Fruit fly (Drosophila melanogaster) whole organism, larva: ENCODE measurements around the gene CG10019.

Experiments
- noc ChIP-seq: fragments of 200-800 bp; sonication (Bioruptor generic); optimal IDR thresholded peaks from 3 replicates; lab custom pipeline; 2019; ENCODE audit warnings: missing biosample characterization, mild to moderate bottlenecking, missing genetic modification characterization, moderate library complexity

Gene CG10019

DNA sequence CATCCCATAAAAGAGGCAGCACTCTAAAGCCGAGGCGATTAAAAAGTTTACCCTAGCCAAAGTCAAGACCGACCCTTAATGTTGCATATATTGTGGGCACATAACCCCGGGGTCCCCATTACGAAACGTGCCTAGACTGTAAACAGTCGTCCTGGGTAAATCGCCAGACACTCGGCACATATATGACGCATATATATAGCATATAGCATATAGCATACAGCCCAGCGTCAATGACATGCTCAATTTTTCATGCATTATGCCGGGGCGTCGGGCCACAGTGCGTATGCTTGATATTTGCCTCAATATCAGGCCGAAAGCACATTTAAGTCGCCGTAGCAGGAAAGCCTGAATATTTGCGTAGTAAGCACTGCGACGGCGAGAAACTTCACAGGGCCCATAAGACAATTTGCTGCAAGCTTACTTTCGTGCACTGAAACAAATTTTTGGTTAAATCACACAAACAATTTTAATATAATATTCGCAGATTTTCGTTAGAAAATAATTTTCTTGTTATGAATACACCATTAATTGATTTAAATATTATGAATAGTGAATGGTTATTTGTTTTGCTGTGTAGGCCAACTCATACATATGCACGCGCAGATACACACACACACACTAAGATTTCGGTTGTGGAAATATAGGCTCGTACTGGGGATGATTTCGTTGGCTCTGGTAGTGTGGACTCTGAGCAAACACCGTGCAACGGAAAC is 24.7 kb downstream of the CG10019 start:
- no peak for TF ChIP-seq noc (tag; lab: Kevin White, UChicago)

DNA sequence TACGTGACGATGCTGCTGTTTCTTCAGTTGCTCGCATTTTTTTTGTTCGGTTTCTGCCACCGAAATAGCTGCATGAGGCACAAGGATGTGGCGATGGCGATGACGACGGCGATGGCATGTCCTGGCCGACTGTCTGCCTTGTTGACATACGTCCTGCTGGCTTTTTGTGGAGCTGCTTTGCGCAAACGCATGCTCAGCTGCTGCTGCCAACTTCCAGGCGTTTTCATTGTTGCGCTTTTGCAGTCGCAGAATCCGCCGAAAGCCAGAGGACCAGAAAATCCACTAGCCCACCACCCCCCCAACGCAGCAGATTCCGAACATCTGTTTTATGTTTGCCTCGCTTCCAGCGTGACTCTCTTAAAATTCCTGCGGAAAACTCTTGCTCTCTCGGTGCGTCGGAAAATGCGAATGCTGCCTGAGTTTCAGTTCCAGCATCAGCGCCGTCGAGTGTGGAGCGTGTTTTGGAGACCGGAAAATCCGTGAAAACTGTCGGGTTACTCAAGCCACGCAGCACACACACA is 26.6 kb downstream of the CG10019 start, which contains the start of gene CG43707:
TSS of gene CG43707 (plus strand) at position 426 of the 521 bp plus-strand sequence.
- TF ChIP-seq noc (tag; lab: Kevin White, UChicago), result no peak

DNA sequence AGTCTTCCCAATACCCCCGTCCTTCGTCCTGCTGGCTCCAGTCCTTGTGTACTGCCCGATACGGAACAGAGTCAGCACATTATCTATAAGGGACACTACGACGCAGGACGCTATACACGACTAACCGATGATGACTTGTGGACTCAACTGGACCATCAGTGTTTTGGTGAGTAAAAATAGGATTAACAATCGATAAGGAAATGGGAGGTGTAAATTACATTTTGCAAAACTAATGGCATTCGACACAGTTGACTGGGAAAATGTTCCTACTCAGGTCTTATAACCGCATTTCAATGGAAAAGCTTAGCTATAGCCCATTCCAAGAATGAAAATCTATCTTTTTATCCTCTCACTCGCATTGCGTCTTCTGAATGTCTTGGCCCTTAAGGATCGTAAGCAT is 34.9 kb downstream of the CG10019 start, which contains the start of gene CG43703:
TSS of gene CG43703 (plus strand) at position 301 of the 400 bp plus-strand sequence.
- no peak for TF ChIP-seq noc (tag; lab: Kevin White, UChicago)

DNA sequence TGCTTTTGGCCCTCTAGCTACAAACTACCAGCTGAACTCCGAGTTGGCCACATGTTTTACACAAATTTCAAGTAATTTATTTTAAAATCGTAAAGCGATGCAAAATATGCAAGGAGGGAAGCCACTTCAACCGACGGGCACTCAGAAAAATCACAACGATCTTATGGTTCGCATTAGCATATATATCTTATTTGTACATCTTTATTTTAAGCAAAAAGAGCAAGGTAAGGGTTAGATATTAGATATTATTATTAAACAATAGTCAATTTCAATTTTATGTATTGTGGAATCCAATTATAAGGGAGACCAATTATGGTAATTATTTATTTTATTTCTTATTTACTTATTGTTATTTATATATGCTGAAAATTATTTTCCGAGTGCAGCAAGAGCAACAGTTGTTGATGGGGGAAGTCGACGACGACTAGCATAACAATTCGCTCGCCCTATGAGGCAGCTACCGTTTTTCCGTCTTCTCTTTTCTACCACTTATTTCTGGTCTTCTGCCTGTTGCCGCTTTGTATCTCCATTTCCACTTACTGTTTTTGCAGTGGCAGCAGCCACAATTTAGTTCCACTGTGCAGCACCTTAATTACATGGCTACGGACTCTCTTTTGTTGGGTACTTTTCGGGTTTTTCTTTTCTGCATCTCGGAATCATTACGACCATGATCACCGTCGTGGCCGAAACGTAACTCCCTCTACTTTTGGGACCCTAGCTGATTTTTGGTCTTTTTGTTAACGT is 39.6 kb downstream of the CG10019 start:
- TF ChIP-seq noc (tag; lab: Kevin White, UChicago), result no peak

DNA sequence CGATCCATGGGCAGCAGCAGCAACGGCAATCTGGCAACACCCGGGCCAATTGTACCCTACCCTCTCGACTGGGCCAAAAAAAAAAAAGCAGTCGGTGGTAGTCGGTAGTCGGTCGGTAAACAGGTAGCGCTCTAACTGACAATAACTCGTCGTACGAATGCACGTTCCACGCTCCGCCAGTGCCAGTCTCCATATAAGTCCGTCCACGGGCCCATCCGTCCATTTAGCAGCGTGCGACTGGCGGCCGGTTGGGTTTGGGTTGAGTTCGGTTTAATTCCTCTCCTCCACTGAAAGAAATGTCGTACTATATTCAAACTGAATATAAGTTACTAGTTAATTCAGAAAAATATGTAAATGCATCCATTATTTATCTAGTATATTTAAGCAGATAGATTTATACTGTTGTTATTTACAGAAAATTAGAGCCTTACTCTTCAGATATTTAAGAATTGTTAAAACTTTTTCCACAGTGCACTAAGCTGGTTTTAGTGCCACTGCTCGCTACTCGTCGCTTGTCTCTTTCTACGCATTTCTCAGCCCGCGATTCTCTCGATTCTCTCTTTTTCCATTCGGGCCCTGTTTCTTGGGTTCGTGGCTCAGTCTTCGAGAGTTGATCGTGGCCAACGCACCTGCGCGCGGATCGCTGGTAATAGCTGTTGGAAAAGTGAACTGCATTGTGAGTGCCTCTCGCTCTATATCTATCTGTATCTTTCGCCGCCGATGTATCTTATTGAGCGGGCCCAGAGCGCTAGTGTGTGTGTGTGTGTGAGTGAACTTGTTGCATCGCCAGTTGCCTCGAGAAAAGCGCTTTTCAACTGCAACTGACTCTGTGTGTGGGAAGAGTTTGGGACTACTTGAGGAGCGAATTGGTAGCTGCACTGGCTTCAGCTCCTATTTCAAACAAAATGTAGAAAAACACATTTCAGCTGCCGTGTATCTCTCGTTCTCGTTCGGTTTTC is 41.1 kb downstream of the CG10019 start, which contains the start of gene bowl:
TSS of gene bowl (plus strand) at position 592 of the 959 bp plus-strand sequence.
- TF ChIP-seq noc (tag; lab: Kevin White, UChicago), result peak; percentile 95

DNA sequence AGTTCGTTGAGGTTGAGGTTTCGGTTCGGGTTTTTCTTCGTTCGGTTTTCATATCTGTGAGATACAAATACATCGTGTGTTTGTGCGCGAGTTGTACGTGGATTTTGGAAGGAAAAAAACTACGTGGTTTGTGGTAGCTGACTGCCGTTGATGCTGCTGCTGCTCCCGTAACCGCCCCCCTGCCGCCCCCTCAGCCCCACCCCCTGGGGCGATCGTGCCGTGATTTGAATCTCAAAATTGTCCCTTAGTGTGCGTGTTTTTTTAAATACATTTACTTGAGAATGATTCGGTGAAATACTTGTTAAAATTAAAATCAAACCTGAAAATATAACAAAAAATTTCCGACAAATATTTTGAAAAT is 41.8 kb downstream of the CG10019 start:
- TF ChIP-seq noc (tag; lab: Kevin White, UChicago), result no peak

DNA sequence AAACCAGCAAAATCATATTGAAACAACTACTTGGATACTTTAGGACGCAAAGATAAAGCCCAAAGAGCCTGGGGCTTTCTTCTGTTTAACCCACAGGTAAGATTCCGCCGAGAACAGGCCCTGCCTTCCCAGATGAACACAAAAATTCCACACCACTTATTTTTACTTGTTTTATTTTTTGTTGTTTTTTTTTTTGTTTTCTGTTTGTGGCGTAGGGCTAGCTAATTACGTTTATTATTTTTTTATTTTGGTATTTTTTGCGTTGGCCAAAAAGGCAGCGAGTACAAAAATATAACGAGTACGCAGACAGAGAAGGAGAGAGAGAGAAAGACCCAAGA is 42.3 kb downstream of the CG10019 start:
- TF ChIP-seq noc (tag; lab: Kevin White, UChicago), result no peak

DNA sequence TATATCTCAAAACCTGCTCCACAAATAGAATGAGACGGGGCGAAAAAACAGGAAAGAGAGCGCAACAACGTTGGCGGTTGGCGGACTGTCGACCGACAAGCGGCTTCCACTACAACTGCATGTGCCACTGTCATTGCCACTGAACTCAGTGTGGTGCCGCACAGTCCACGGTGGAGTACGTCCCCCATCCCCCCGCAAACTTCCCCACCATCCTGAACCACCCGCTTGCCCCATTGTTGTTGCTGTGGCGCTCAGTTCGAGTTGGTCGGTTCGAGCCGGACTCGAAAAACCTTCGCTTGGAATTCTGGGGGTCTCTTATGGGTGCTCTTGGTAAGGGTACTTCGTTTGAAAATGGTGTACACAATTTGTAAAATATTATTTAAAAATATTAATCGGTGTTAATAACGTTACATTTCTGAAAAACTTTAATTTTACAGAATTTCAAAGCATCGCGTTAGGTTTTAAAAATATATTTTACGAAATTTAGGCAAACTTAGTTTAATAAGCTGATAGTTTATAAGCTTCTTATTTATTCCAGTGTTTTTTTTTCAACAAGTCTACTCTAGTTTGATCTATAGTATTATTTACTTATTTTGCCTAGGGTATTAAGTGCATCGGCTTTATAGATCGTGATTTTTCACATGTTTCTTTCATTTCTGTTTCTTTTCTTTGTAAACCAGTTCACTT is 42.8 kb downstream of the CG10019 start:
- peak; percentile 73 for TF ChIP-seq noc (tag; lab: Kevin White, UChicago)

DNA sequence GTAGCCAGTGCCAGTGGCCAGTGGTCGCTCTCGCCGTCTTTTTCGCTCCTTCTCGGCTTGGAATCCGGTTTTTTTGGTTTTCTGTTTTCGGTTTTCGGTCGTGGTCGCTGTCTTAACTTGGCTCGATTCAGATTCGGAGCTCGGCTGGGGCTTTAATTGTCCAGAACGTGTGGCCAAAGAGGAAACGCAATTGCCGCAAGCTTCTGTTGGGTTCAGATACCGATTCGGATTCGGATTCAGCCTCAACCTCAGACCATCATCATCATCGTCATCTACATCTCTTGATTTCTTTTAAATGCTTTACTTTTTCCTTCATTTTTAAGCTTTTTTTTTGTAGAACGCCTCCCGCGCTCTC is 43.3 kb downstream of the CG10019 start:
- no peak for TF ChIP-seq noc (tag; lab: Kevin White, UChicago)

DNA sequence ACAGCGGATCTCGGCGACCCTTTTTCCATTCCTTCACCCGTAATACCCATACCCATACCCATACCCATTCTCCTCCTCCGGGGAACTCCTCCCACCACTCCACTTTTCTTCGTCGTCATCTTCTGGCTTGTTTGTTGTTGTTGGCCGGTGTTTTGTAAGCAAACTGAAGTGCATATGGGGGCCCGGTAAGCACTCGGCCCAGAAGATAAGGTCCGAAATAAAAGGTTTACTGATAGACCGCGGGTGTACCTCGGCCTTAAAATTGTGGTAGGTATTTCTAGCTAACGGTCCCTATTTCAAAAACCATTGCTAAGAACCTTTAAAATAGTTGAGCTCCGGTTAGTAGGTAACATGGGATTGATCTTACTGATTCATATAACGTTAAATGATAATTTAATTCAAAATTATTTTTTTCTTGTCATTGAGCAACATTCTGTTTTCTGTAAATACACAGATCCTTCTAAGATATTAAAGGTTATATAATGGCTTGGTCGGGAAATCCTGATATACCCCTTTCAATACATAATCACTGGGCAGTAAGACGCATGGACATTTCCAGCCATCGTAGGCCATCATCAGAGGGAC is 45.6 kb downstream of the CG10019 start:
- peak; percentile 4 for TF ChIP-seq noc (tag; lab: Kevin White, UChicago)

DNA sequence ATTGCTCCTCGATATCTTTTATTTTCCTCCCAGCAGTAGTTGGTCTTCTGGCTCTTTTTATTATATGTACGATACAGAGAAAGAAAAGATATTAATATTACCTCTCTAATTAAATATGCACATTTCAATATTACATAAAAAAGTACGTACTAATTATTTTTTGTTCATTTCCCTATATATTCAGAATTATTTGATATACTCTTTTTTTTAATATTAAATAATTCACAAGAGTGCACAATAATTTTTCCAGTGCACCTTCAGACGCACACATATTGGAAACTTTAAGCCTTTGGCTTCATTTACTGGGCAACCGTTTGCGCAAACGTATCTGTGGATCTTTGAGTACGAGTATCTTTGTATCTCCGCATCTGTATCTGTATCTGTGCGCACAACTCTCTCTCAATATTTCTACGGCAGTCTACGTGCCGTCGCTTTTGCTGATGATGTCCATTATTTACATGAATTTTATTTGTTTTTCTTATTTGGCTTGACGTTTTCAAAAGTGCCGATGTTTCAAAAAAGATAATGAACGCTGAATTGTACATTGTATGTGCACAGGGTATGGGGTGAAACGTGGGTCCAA is 46.4 kb downstream of the CG10019 start:
- TF ChIP-seq noc (tag; lab: Kevin White, UChicago), result peak; percentile 88

DNA sequence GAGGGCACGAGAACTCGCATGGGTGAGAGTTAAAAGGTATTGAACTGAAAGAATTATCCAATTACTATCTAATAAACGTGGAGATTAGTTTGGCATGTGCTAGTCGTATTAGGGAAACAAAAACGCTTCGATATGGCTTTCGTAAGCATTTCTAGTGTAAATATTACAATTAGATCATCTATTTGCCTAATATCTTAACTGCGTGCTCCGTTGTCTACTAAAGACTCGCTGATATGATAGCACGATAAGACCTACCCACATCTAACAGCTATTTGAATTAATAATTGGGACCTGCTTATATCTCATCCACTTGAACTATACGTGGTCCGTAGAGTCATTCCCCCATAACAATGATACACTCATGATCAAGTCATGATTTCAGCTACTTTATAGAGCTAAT is 47.2 kb downstream of the CG10019 start:
- TF ChIP-seq noc (tag; lab: Kevin White, UChicago), result no peak

DNA sequence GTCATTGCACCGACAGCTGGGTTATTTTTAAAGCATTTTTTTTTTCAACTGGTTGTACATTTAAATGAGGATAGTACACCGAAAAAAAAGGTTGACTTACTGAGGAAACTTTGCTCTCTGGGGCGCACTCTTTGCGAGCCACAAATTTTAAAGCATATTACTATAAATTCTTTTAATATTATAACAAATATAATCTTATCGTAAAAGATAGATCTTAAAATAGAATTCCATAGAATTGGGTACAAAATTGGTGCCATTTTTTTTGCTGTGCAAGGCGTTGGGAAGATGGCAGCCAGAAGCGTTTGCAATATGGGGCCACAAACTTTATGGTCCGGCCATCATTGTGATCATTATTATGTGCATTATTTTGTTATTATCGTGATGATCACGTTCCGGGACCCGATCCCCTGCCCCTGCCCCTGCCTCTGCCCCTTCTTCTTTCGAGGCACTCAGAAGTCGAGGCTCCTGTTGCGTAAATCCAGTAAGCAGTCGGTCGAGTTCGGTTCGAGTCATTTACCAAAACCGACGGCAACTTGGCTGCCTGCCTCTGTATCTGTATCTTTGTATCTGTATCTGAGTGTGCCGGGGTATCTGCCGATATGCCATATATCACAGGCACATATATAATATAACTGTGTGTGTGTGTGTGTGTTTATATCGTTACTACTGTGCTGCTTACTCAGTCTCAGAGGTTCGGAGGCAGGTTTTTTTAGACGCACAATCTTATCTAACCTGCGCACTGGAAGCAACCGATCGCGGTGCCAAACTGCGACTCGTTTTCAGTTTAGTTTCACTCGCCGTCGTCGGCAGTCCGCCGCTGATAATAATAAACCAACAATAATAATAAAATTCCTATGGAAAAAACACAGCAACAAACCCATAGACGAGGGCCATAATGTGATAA is 48.1 kb downstream of the CG10019 start:
- TF ChIP-seq noc (tag; lab: Kevin White, UChicago), result peak; percentile 28
